Fruit fly (Drosophila melanogaster) whole organism, embryonic: ENCODE measurements around the gene Spec2.

Experiments
- Asciz ChIP-seq: fragments of 200-800 bp; sonication (Bioruptor generic); optimal IDR thresholded peaks from 2 replicates; lab custom pipeline; 2017; ENCODE audit warnings: missing biosample characterization, mild to moderate bottlenecking, missing genetic modification characterization, missing genetic modification reagents
- C15 ChIP-seq: fragments of 200-800 bp; sonication (Bioruptor generic); IDR thresholded peaks from 3 replicates; pipeline ENCODE4 v1.3.6; 2022; ENCODE audit warnings: missing biosample characterization, missing genetic modification characterization
- CG10565 ChIP-seq: fragments of 200-800 bp; sonication (Bioruptor generic); optimal IDR thresholded peaks from 3 replicates; lab custom pipeline; 2016; ENCODE audit warnings: missing biosample characterization, mild to moderate bottlenecking, missing genetic modification characterization
- CG11093 ChIP-seq: fragments of 200-800 bp; sonication (Bioruptor generic); IDR thresholded peaks from 3 replicates; pipeline ENCODE4 v1.3.6; 2022; ENCODE audit warnings: missing biosample characterization, missing genetic modification characterization
- CG15011 ChIP-seq: fragments of 200-800 bp; sonication (Bioruptor generic); optimal IDR thresholded peaks from 3 replicates; lab custom pipeline; 2018; ENCODE audit warnings: missing biosample characterization, mild to moderate bottlenecking, missing genetic modification characterization
- CG15073 ChIP-seq: fragments of 200-800 bp; sonication (Bioruptor generic); optimal IDR thresholded peaks from 2 replicates; lab custom pipeline; 2016; ENCODE audit warnings: missing biosample characterization, missing genetic modification characterization
- CG15479 ChIP-seq: fragments of 200-800 bp; sonication (Bioruptor generic); optimal IDR thresholded peaks from 3 replicates; lab custom pipeline; 2019; ENCODE audit warnings: missing biosample characterization, mild to moderate bottlenecking, missing genetic modification characterization, moderate library complexity
- CG16863 ChIP-seq: fragments of 200-800 bp; sonication (Bioruptor generic); optimal IDR thresholded peaks from 3 replicates; lab custom pipeline; 2016; ENCODE audit warnings: missing biosample characterization, missing genetic modification characterization
- CG17612 ChIP-seq: fragments of 200-800 bp; sonication (Bioruptor generic); IDR thresholded peaks from 2 replicates; pipeline ENCODE4 v1.3.6; 2022; ENCODE audit warnings: missing biosample characterization, missing genetic modification characterization
- CG17829 ChIP-seq: fragments of 200-800 bp; optimal IDR thresholded peaks from 2 replicates; lab custom pipeline; 2019; ENCODE audit warnings: missing biosample characterization, mild to moderate bottlenecking, missing genetic modification characterization, moderate library complexity
- CG1792 ChIP-seq: fragments of 200-800 bp; sonication (Bioruptor generic); optimal IDR thresholded peaks from 2 replicates; lab custom pipeline; 2016; ENCODE audit warnings: missing biosample characterization, missing genetic modification characterization
- CG18619 ChIP-seq: fragments of 200-800 bp; sonication (Bioruptor generic); optimal IDR thresholded peaks from 3 replicates; lab custom pipeline; 2017; ENCODE audit warnings: missing biosample characterization, mild to moderate bottlenecking, missing genetic modification characterization
- CG2120 ChIP-seq: fragments of 200-800 bp; sonication (Bioruptor generic); optimal IDR thresholded peaks from 3 replicates; lab custom pipeline; 2016; ENCODE audit warnings: missing biosample characterization, missing genetic modification characterization
- CG2129 ChIP-seq: fragments of 200-800 bp; sonication (Bioruptor generic); IDR thresholded peaks from 2 replicates; pipeline ENCODE4 v1.3.6; 2022; ENCODE audit warnings: missing biosample characterization, missing genetic modification characterization; ENCODE audit not compliant: partially characterized antibody
- CG2202 ChIP-seq: fragments of 200-800 bp; sonication (Bioruptor generic); optimal IDR thresholded peaks from 2 replicates; lab custom pipeline; 2018; ENCODE audit warnings: missing biosample characterization, mild to moderate bottlenecking, missing genetic modification characterization
- CG3838 ChIP-seq: fragments of 200-800 bp; sonication (Bioruptor generic); optimal IDR thresholded peaks from 3 replicates; lab custom pipeline; 2016; ENCODE audit warnings: missing biosample characterization, missing genetic modification characterization
- CG4707 ChIP-seq: fragments of 200-800 bp; sonication (Bioruptor generic); optimal IDR thresholded peaks from 2 replicates; lab custom pipeline; 2018; ENCODE audit warnings: missing biosample characterization, mild to moderate bottlenecking, missing genetic modification characterization, moderate library complexity
- CG4854 ChIP-seq: fragments of 200-800 bp; sonication (Bioruptor generic); optimal IDR thresholded peaks from 2 replicates; lab custom pipeline; 2016; ENCODE audit warnings: missing biosample characterization, missing genetic modification characterization, inconsistent platforms
- CG6654 ChIP-seq: fragments of 200-800 bp; sonication (Bioruptor generic); optimal IDR thresholded peaks from 2 replicates; lab custom pipeline; 2017; ENCODE audit warnings: missing biosample characterization, mild to moderate bottlenecking, missing genetic modification characterization
- CG7271 ChIP-seq: fragments of 200-800 bp; sonication (Bioruptor generic); optimal IDR thresholded peaks from 2 replicates; lab custom pipeline; 2018; ENCODE audit warnings: missing biosample characterization, mild to moderate bottlenecking, missing genetic modification characterization, moderate library complexity
- CG8089 ChIP-seq: fragments of 200-800 bp; sonication (Bioruptor generic); optimal IDR thresholded peaks from 3 replicates; lab custom pipeline; 2016; ENCODE audit warnings: missing biosample characterization, missing genetic modification characterization
- CG9437 ChIP-seq: fragments of 200-800 bp; sonication (Bioruptor generic); optimal IDR thresholded peaks from 2 replicates; lab custom pipeline; 2018; ENCODE audit warnings: missing biosample characterization, mild to moderate bottlenecking, missing genetic modification characterization
- Camta ChIP-seq: fragments of 200-800 bp; sonication (Bioruptor generic); optimal IDR thresholded peaks from 2 replicates; lab custom pipeline; 2016; ENCODE audit warnings: missing biosample characterization, missing genetic modification characterization
- Dbx ChIP-seq: fragments of 200-800 bp; sonication (Bioruptor generic); IDR thresholded peaks from 3 replicates; pipeline ENCODE4 v1.3.6; 2022; ENCODE audit warnings: missing biosample characterization, missing genetic modification characterization
- Doc2 ChIP-seq: fragments of 200-800 bp; sonication (Bioruptor generic); IDR thresholded peaks from 2 replicates; pipeline ENCODE4 v1.3.6; 2022; ENCODE audit warnings: missing biosample characterization, missing genetic modification characterization
- Drgx ChIP-seq: fragments of 200-800 bp; sonication (Bioruptor generic); IDR thresholded peaks from 2 replicates; pipeline ENCODE4 v1.3.6; 2022; ENCODE audit warnings: missing biosample characterization, missing genetic modification characterization
- Ets65A ChIP-seq: fragments of 200-800 bp; sonication (Bioruptor generic); peaks from one replicate; lab custom pipeline; 2016; ENCODE audit warnings: missing biosample characterization, missing genetic modification characterization
- Fer2 ChIP-seq: fragments of 200-800 bp; sonication (Bioruptor generic); optimal IDR thresholded peaks from 2 replicates; lab custom pipeline; 2018; ENCODE audit warnings: missing biosample characterization, mild to moderate bottlenecking, missing genetic modification characterization, moderate library complexity
- H2.0 ChIP-seq: fragments of 200-800 bp; sonication (Bioruptor generic); IDR thresholded peaks from 2 replicates; pipeline ENCODE4 v1.3.6; 2022; ENCODE audit warnings: missing biosample characterization, missing genetic modification characterization
- HLH3B ChIP-seq: fragments of 200-800 bp; sonication (Bioruptor generic); IDR thresholded peaks from 2 replicates; pipeline ENCODE4 v1.3.6; 2022; ENCODE audit warnings: missing biosample characterization, missing genetic modification characterization
- Lim3 ChIP-seq: fragments of 200-800 bp; sonication (Bioruptor generic); IDR thresholded peaks from 2 replicates; pipeline ENCODE4 v1.3.6; 2022; ENCODE audit warnings: missing biosample characterization, missing genetic modification characterization
- Nf-YC ChIP-seq: fragments of 200-800 bp; optimal IDR thresholded peaks from 3 replicates; lab custom pipeline; 2019; ENCODE audit warnings: missing biosample characterization, mild to moderate bottlenecking, missing genetic modification characterization, moderate library complexity
- chinmo ChIP-seq: fragments of 200-800 bp; sonication (Bioruptor generic); IDR thresholded peaks from 4 replicates; pipeline ENCODE4 v1.3.6; 2022; ENCODE audit warnings: missing biosample characterization, missing genetic modification characterization; ENCODE audit not compliant: partially characterized antibody
- da ChIP-seq: fragments of 200-800 bp; sonication (Bioruptor generic); optimal IDR thresholded peaks from 2 replicates; lab custom pipeline; 2016; ENCODE audit warnings: missing biosample characterization, missing genetic modification characterization
- esg ChIP-seq: fragments of 200-800 bp; sonication (Bioruptor generic); conservative IDR thresholded peaks from 2 replicates; pipeline ENCODE4 v1.3.6; 2022; ENCODE audit warnings: missing biosample characterization, missing genetic modification characterization
- fru ChIP-seq: fragments of >200 bp; optimal IDR thresholded peaks from 2 replicates; lab custom pipeline; 2017
- gce ChIP-seq: fragments of 200-800 bp; sonication (Bioruptor generic); IDR thresholded peaks from 3 replicates; pipeline ENCODE4 v1.3.6; 2022; ENCODE audit warnings: missing biosample characterization, missing genetic modification characterization
- gcm2 ChIP-seq: fragments of 200-800 bp; sonication (Bioruptor generic); optimal IDR thresholded peaks from 2 replicates; lab custom pipeline; 2016; ENCODE audit warnings: missing biosample characterization, missing genetic modification characterization
- gsb ChIP-seq: fragments of 200-800 bp; sonication (Bioruptor generic); IDR thresholded peaks from 2 replicates; pipeline ENCODE4 v1.3.6; 2022; ENCODE audit warnings: missing biosample characterization, missing genetic modification characterization
- hth ChIP-seq: fragments of >200 bp; optimal IDR thresholded peaks from 2 replicates; lab custom pipeline; 2017; ENCODE audit warnings: inconsistent platforms
- jumu ChIP-seq: fragments of 200-800 bp; sonication (Bioruptor generic); optimal IDR thresholded peaks from 3 replicates; lab custom pipeline; 2016; ENCODE audit warnings: missing biosample characterization, missing genetic modification characterization
- knrl ChIP-seq: fragments of 200-800 bp; sonication (Bioruptor generic); IDR thresholded peaks from 3 replicates; pipeline ENCODE4 v1.3.6; 2022; ENCODE audit warnings: missing biosample characterization, missing genetic modification characterization; ENCODE audit not compliant: partially characterized antibody
- p53 ChIP-seq: fragments of 200-800 bp; sonication (Bioruptor generic); optimal IDR thresholded peaks from 2 replicates; lab custom pipeline; 2016; ENCODE audit warnings: missing biosample characterization, missing genetic modification characterization
- pan ChIP-seq, 4 experiments: fragments of >200 bp in 3 of 4; fragments of 200-800 bp in 1 of 4; sonication (Bioruptor generic) in 1 of 4; optimal IDR thresholded peaks in 3 of 4; IDR thresholded peaks in 1 of 4; 2 replicates each; pipeline versions ENCODE4 v1.3.6 to Lab custom; 2017 to 2022; ENCODE audit warnings: missing biosample characterization in 2 of 4, missing genetic modification characterization in 2 of 4, mixed read lengths in 1 of 4
- phol ChIP-seq: fragments of 200-800 bp; sonication (Bioruptor generic); optimal IDR thresholded peaks from 3 replicates; lab custom pipeline; 2018; ENCODE audit warnings: missing biosample characterization, mild to moderate bottlenecking, missing genetic modification characterization, moderate library complexity
- sc ChIP-seq, 3 experiments: fragments of >200 bp in 2 of 3; fragments of 200-800 bp in 1 of 3; sonication (Bioruptor generic) in 1 of 3; optimal IDR thresholded peaks; 2 replicates in 2 of 3; 3 replicates in 1 of 3; lab custom pipeline; 2017; ENCODE audit warnings: mild to moderate bottlenecking in 1 of 3, missing biosample characterization in 1 of 3, missing genetic modification characterization in 1 of 3, missing genetic modification reagents in 1 of 3
- ssp ChIP-seq: fragments of 200-800 bp; sonication (Bioruptor generic); IDR thresholded peaks from 2 replicates; pipeline ENCODE4 v1.3.6; 2022; ENCODE audit warnings: missing biosample characterization, missing genetic modification characterization
- tin ChIP-seq: fragments of 200-800 bp; sonication (Bioruptor generic); optimal IDR thresholded peaks from 3 replicates; lab custom pipeline; 2016; ENCODE audit warnings: missing biosample characterization, missing genetic modification characterization
- ttk ChIP-seq: fragments of 200-800 bp; sonication (Bioruptor generic); IDR thresholded peaks from 2 replicates; pipeline ENCODE4 v2.1.2; 2022; ENCODE audit warnings: missing biosample characterization, missing genetic modification characterization
- unpg ChIP-seq: fragments of 200-800 bp; sonication (Bioruptor generic); optimal IDR thresholded peaks from 3 replicates; lab custom pipeline; 2018; ENCODE audit warnings: missing biosample characterization, mild to moderate bottlenecking, missing genetic modification characterization, moderate library complexity

The Spec2 gene

dm6 chr3R:5654692-5655181, 30.8 kb upstream of the Spec2 start, which contains the start of the genes elm and MED27 (continued):
- TF ChIP-seq hth (lab: Kevin White, UChicago) (no peak), C15 (GFP tag; lab: Robert Waterston, UW) (peak; percentile 81; the same call in 2 of the 3 replicates), phol (tag; lab: Kevin White, UChicago) (peak; percentile 95), p53 (GFP tag; lab: Kevin White, UChicago) (peak; percentile 63), unpg (peak; percentile 90), CG6654 (GFP tag; lab: Kevin White, UChicago) (peak; percentile 61), Nf-YC (tag; lab: Kevin White, UChicago) (peak; percentile 90), CG15011 (GFP tag; lab: Kevin White, UChicago) (no peak), pan (optimal IDR thresholded peaks at IDR 0.05; lab: Kevin White, UChicago) (no peak), pan (GFP tag; optimal IDR thresholded peaks at IDR 0.05 in 1 of 2, IDR thresholded peaks at IDR 0.05 in 1 of 2) (peak in 1 of 2 experiments; percentile 89), H2.0 (peak; percentile 93), jumu (GFP tag; lab: Kevin White, UChicago) (peak; percentile 94), ssp (peak; percentile 91), CG15073 (GFP tag; lab: Kevin White, UChicago) (peak; percentile 64), sc (optimal IDR thresholded peaks at IDR 0.05; lab: Kevin White, UChicago) (no peak), sc (GFP tag; optimal IDR thresholded peaks at IDR 0.05; lab: Kevin White, UChicago) (peak; percentile 71), gce (GFP tag; lab: Robert Waterston, UW) (peak; percentile 78; the same call in 2 of the 3 replicates), CG2202 (peak; percentile 86), knrl (GFP tag; lab: Robert Waterston, UW) (peak; percentile 98), esg (GFP tag; lab: Robert Waterston, UW) (peak; percentile 93), CG18619 (GFP tag; lab: Kevin White, UChicago) (peak; percentile 86), CG2120 (GFP tag; lab: Kevin White, UChicago) (peak; percentile 98), Dbx (peak; percentile 96), CG4854 (GFP tag; lab: Kevin White, UChicago) (peak; percentile 86), CG15479 (GFP tag; lab: Kevin White, UChicago) (peak; percentile 22), CG4707 (GFP tag; lab: Kevin White, UChicago) (peak; percentile 48), tin (GFP tag; lab: Kevin White, UChicago) (peak; percentile 96), Drgx (GFP tag; lab: Robert Waterston, UW) (peak; percentile 81), CG17612 (GFP tag; lab: Robert Waterston, UW) (peak; percentile 68; the same call in 1 of the 2 replicates), CG2129 (GFP tag; lab: Robert Waterston, UW) (peak; percentile 97), Ets65A (GFP tag; lab: Kevin White, UChicago) (peak; percentile 100), CG10565 (GFP tag; lab: Kevin White, UChicago) (peak; percentile 38), gcm2 (GFP tag; lab: Kevin White, UChicago) (peak; percentile 77), Lim3 (peak; percentile 81), Fer2 (peak; percentile 90), CG9437 (GFP tag; lab: Kevin White, UChicago) (peak; percentile 75), CG7271 (tag; lab: Kevin White, UChicago) (peak; percentile 83), Camta (GFP tag; lab: Kevin White, UChicago) (peak; percentile 94), Asciz (peak; percentile 67), HLH3B (GFP tag; lab: Robert Waterston, UW) (peak; percentile 91), da (GFP tag; lab: Kevin White, UChicago) (peak; percentile 78), CG17829 (peak; percentile 94), CG3838 (GFP tag; lab: Kevin White, UChicago) (peak; percentile 87), CG11093 (GFP tag; lab: Robert Waterston, UW) (peak; percentile 91), CG1792 (peak; percentile 73), fru (no peak), ttk (peak; percentile 89), chinmo (peak; percentile 89; the same call in 2 of the 4 replicates), Doc2 (GFP tag; lab: Robert Waterston, UW) (peak; percentile 72), CG16863 (peak; percentile 87), CG8089 (GFP tag; lab: Kevin White, UChicago) (peak; percentile 83), gsb (peak; percentile 79)
